Fruit fly (Drosophila melanogaster) whole organism, embryonic: Measurements from ENCODE around the gene CG15894.

Experiments
- Abd-B ChIP-seq: fragments of 200-800 bp; sonication (Bioruptor generic); optimal IDR thresholded peaks from 2 replicates; lab custom pipeline; 2018; ENCODE audit warnings: missing biosample characterization, mild to moderate bottlenecking, missing genetic modification characterization, moderate library complexity
- Atf-2 ChIP-seq: fragments of 200-800 bp; sonication (Bioruptor generic); optimal IDR thresholded peaks from 2 replicates; lab custom pipeline; 2016; ENCODE audit warnings: missing biosample characterization, missing genetic modification characterization
- BEAF-32 ChIP-seq: fragments of 200-800 bp; sonication (Bioruptor generic); optimal IDR thresholded peaks from 3 replicates; lab custom pipeline; 2017; ENCODE audit warnings: missing biosample characterization, missing genetic modification characterization, mild to moderate bottlenecking, moderate library complexity, missing genetic modification reagents
- Bgb ChIP-seq: fragments of 200-800 bp; sonication (Bioruptor generic); IDR thresholded peaks from 2 replicates; pipeline ENCODE4 v1.3.6; 2022; ENCODE audit warnings: missing biosample characterization, missing genetic modification characterization; ENCODE audit not compliant: partially characterized antibody
- CG10321 ChIP-seq: fragments of 200-800 bp; sonication (Bioruptor generic); IDR thresholded peaks from 2 replicates; pipeline ENCODE4 v1.3.6; 2022; ENCODE audit warnings: missing biosample characterization, missing genetic modification characterization
- CG10959 ChIP-seq: fragments of 200-800 bp; sonication (Bioruptor generic); IDR thresholded peaks from 2 replicates; pipeline ENCODE4 v1.3.6; 2022; ENCODE audit warnings: missing biosample characterization, missing genetic modification characterization
- CG12299 ChIP-seq: fragments of 200-800 bp; sonication (Bioruptor generic); optimal IDR thresholded peaks from 2 replicates; lab custom pipeline; 2018; ENCODE audit warnings: missing biosample characterization, mild to moderate bottlenecking, missing genetic modification characterization
- CG1233 ChIP-seq: fragments of 200-800 bp; sonication (Bioruptor generic); optimal IDR thresholded peaks from 4 replicates; lab custom pipeline; 2018; ENCODE audit warnings: missing biosample characterization, mild to moderate bottlenecking, missing genetic modification characterization
- CG1647 ChIP-seq: fragments of 200-800 bp; sonication (Bioruptor generic); optimal IDR thresholded peaks from 3 replicates; lab custom pipeline; 2016; ENCODE audit warnings: missing biosample characterization, missing genetic modification characterization
- CG2116 ChIP-seq: fragments of 200-800 bp; sonication (Bioruptor generic); optimal IDR thresholded peaks from 3 replicates; lab custom pipeline; 2018; ENCODE audit warnings: missing biosample characterization, mild to moderate bottlenecking, missing genetic modification characterization
- CG2120 ChIP-seq: fragments of 200-800 bp; sonication (Bioruptor generic); optimal IDR thresholded peaks from 3 replicates; lab custom pipeline; 2016; ENCODE audit warnings: missing biosample characterization, missing genetic modification characterization
- CG32772 ChIP-seq: fragments of 200-800 bp; sonication (Bioruptor generic); IDR thresholded peaks from 2 replicates; pipeline ENCODE4 v1.3.6; 2022; ENCODE audit warnings: missing biosample characterization, missing genetic modification characterization
- CG33557 ChIP-seq: fragments of 200-800 bp; sonication (Bioruptor generic); optimal IDR thresholded peaks from 2 replicates; lab custom pipeline; 2019; ENCODE audit warnings: missing biosample characterization, mild to moderate bottlenecking, missing genetic modification characterization, moderate library complexity
- CG5180 ChIP-seq: fragments of 200-800 bp; sonication (Bioruptor generic); optimal IDR thresholded peaks from 3 replicates; lab custom pipeline; 2017; ENCODE audit warnings: missing biosample characterization, missing genetic modification characterization, mild to moderate bottlenecking, moderate library complexity, missing genetic modification reagents
- CG7372 ChIP-seq: fragments of 200-800 bp; sonication (Bioruptor generic); IDR thresholded peaks from 2 replicates; pipeline ENCODE4 v1.3.6; 2022; ENCODE audit warnings: missing biosample characterization, missing genetic modification characterization
- CG8281 ChIP-seq: fragments of 200-800 bp; sonication (Bioruptor generic); optimal IDR thresholded peaks from 2 replicates; lab custom pipeline; 2018; ENCODE audit warnings: missing biosample characterization, mild to moderate bottlenecking, missing genetic modification characterization, moderate library complexity
- CG8290 ChIP-seq, 3 experiments: fragments of 200-800 bp; sonication (Bioruptor generic); optimal IDR thresholded peaks; 2 replicates each; lab custom pipeline; 2016 to 2019; ENCODE audit warnings: missing biosample characterization in 3 of 3, missing genetic modification characterization in 3 of 3, mild to moderate bottlenecking in 2 of 3, moderate library complexity in 1 of 3
- CG9727 ChIP-seq: fragments of 200-800 bp; sonication (Bioruptor generic); optimal IDR thresholded peaks from 3 replicates; lab custom pipeline; 2017; ENCODE audit warnings: missing biosample characterization, mild to moderate bottlenecking, missing genetic modification characterization
- Camta ChIP-seq: fragments of 200-800 bp; sonication (Bioruptor generic); optimal IDR thresholded peaks from 2 replicates; lab custom pipeline; 2016; ENCODE audit warnings: missing biosample characterization, missing genetic modification characterization
- Dip3 ChIP-seq: fragments of 200-800 bp; sonication (Bioruptor generic); optimal IDR thresholded peaks from 3 replicates; lab custom pipeline; 2016; ENCODE audit warnings: missing biosample characterization, missing genetic modification characterization
- Fer3 ChIP-seq: fragments of 200-800 bp; sonication (Bioruptor generic); optimal IDR thresholded peaks from 2 replicates; lab custom pipeline; 2018; ENCODE audit warnings: missing biosample characterization, mild to moderate bottlenecking, missing genetic modification characterization, moderate library complexity
- Hand ChIP-seq: fragments of 200-800 bp; sonication (Bioruptor generic); optimal IDR thresholded peaks from 2 replicates; lab custom pipeline; 2017; ENCODE audit warnings: mild to moderate bottlenecking, missing biosample characterization, missing genetic modification reagents, missing genetic modification characterization
- Hr51 ChIP-seq, 2 experiments: fragments of 200-800 bp; sonication (Bioruptor generic); optimal IDR thresholded peaks; 2 replicates in 1 of 2; 3 replicates in 1 of 2; lab custom pipeline; 2016 to 2018; ENCODE audit warnings: missing biosample characterization in 2 of 2, missing genetic modification characterization in 2 of 2, mild to moderate bottlenecking in 1 of 2, moderate library complexity in 1 of 2
- MTF-1 ChIP-seq: fragments of 200-800 bp; sonication (Bioruptor generic); optimal IDR thresholded peaks from 2 replicates; lab custom pipeline; 2018; ENCODE audit warnings: missing biosample characterization, mild to moderate bottlenecking, missing genetic modification characterization, borderline replicate concordance
- Mrtf ChIP-seq: fragments of 200-800 bp; sonication (Bioruptor generic); IDR thresholded peaks from 3 replicates; pipeline ENCODE4 v1.3.6; 2022; ENCODE audit warnings: missing biosample characterization, missing genetic modification characterization
- Poxn ChIP-seq: fragments of 200-800 bp; sonication (Bioruptor generic); IDR thresholded peaks from 2 replicates; pipeline ENCODE4 v1.3.6; 2022; ENCODE audit warnings: missing biosample characterization, missing genetic modification characterization
- Sin3A ChIP-seq: fragments of >200 bp; optimal IDR thresholded peaks from 2 replicates; lab custom pipeline; 2018
- Sox100B ChIP-seq: fragments of 200-800 bp; sonication (Bioruptor generic); optimal IDR thresholded peaks from 3 replicates; lab custom pipeline; 2018; ENCODE audit warnings: missing biosample characterization, mild to moderate bottlenecking, missing genetic modification characterization
- Spps ChIP-seq: fragments of 200-800 bp; sonication (Bioruptor generic); optimal IDR thresholded peaks from 2 replicates; lab custom pipeline; 2018; ENCODE audit warnings: missing biosample characterization, mild to moderate bottlenecking, missing genetic modification characterization
- Sry-δ ChIP-seq: fragments of 200-800 bp; sonication (Bioruptor generic); optimal IDR thresholded peaks from 2 replicates; lab custom pipeline; 2016; ENCODE audit warnings: missing biosample characterization, missing genetic modification characterization
- ac ChIP-seq: fragments of 200-800 bp; sonication (Bioruptor generic); optimal IDR thresholded peaks from 3 replicates; lab custom pipeline; 2017; ENCODE audit warnings: missing biosample characterization, mild to moderate bottlenecking, missing genetic modification characterization
- ap ChIP-seq: fragments of 200-800 bp; sonication (Bioruptor generic); IDR thresholded peaks from 2 replicates; pipeline ENCODE4 v1.3.6; 2022; ENCODE audit warnings: missing biosample characterization, missing genetic modification characterization
- ase ChIP-seq: fragments of 200-800 bp; sonication (Bioruptor generic); IDR thresholded peaks from 3 replicates; pipeline ENCODE4 v1.3.6; 2022; ENCODE audit warnings: missing biosample characterization, missing genetic modification characterization
- bsh ChIP-seq, 2 experiments: fragments of 200-800 bp; sonication (Bioruptor generic); optimal IDR thresholded peaks; 2 replicates each; lab custom pipeline; 2017 to 2018; ENCODE audit warnings: mild to moderate bottlenecking in 2 of 2, missing biosample characterization in 2 of 2, missing genetic modification characterization in 2 of 2, moderate library complexity in 1 of 2
- btn ChIP-seq: fragments of 200-800 bp; sonication (Bioruptor generic); optimal IDR thresholded peaks from 2 replicates; lab custom pipeline; 2016; ENCODE audit warnings: missing biosample characterization, missing genetic modification characterization
- corto ChIP-seq: fragments of 200-800 bp; sonication (Bioruptor generic); optimal IDR thresholded peaks from 2 replicates; lab custom pipeline; 2016; ENCODE audit warnings: missing biosample characterization, mild to moderate bottlenecking, missing genetic modification characterization, moderate library complexity
- crp ChIP-seq, 2 experiments: fragments of 200-800 bp; sonication (Bioruptor generic); optimal IDR thresholded peaks; 2 replicates in 1 of 2; 3 replicates in 1 of 2; lab custom pipeline; 2017; ENCODE audit warnings: missing biosample characterization in 2 of 2, missing genetic modification characterization in 2 of 2, mild to moderate bottlenecking in 1 of 2, moderate library complexity in 1 of 2
- cwo ChIP-seq: fragments of 200-800 bp; sonication (Bioruptor generic); optimal IDR thresholded peaks from 3 replicates; lab custom pipeline; 2017; ENCODE audit warnings: missing biosample characterization, missing genetic modification characterization, mild to moderate bottlenecking, moderate library complexity, missing genetic modification reagents
- dm ChIP-seq: fragments of 200-800 bp; sonication (Bioruptor generic); optimal IDR thresholded peaks from 3 replicates; lab custom pipeline; 2016; ENCODE audit warnings: missing biosample characterization, missing genetic modification characterization
- dpn ChIP-seq, 2 experiments: fragments of 200-800 bp; sonication (Bioruptor generic); optimal IDR thresholded peaks; 3 replicates each; lab custom pipeline; 2016; ENCODE audit warnings: missing biosample characterization in 2 of 2, missing genetic modification characterization in 2 of 2
- gro ChIP-seq: fragments of 200-800 bp; sonication (Bioruptor generic); optimal IDR thresholded peaks from 2 replicates; lab custom pipeline; 2016; ENCODE audit warnings: missing biosample characterization, missing genetic modification characterization
- gt ChIP-seq: fragments of 200-800 bp; sonication (Bioruptor generic); IDR thresholded peaks from 2 replicates; pipeline ENCODE4 v1.3.6; 2022; ENCODE audit warnings: missing biosample characterization, missing genetic modification characterization
- otp ChIP-seq: fragments of 200-800 bp; sonication (Bioruptor generic); IDR thresholded peaks from 3 replicates; pipeline ENCODE4, ENCODE4 v1.3.6; 2022; ENCODE audit warnings: missing biosample characterization, missing genetic modification characterization
- p53 ChIP-seq: fragments of 200-800 bp; sonication (Bioruptor generic); optimal IDR thresholded peaks from 2 replicates; lab custom pipeline; 2016; ENCODE audit warnings: missing biosample characterization, missing genetic modification characterization
- pan ChIP-seq, 4 experiments: fragments of >200 bp in 3 of 4; fragments of 200-800 bp in 1 of 4; sonication (Bioruptor generic) in 1 of 4; optimal IDR thresholded peaks in 3 of 4; IDR thresholded peaks in 1 of 4; 2 replicates each; pipeline versions ENCODE4 v1.3.6 to Lab custom; 2017 to 2022; ENCODE audit warnings: missing biosample characterization in 2 of 4, missing genetic modification characterization in 2 of 4, mixed read lengths in 1 of 4
- run ChIP-seq: fragments of 200-800 bp; sonication (Bioruptor generic); optimal IDR thresholded peaks from 3 replicates; lab custom pipeline; 2018; ENCODE audit warnings: missing biosample characterization, mild to moderate bottlenecking, missing genetic modification characterization
- so ChIP-seq: fragments of 200-800 bp; sonication (Bioruptor generic); IDR thresholded peaks from 3 replicates; pipeline ENCODE4 v1.3.6; 2022; ENCODE audit warnings: missing biosample characterization, missing genetic modification characterization
- sr ChIP-seq: fragments of 200-800 bp; sonication (Bioruptor generic); IDR thresholded peaks from 3 replicates; pipeline ENCODE4 v1.3.6; 2022; ENCODE audit warnings: missing biosample characterization, missing genetic modification characterization
- usp ChIP-seq: fragments of >200 bp; optimal IDR thresholded peaks from 2 replicates; lab custom pipeline; 2017; ENCODE audit warnings: missing biosample characterization, missing genetic modification characterization
- vnd ChIP-seq: fragments of 200-800 bp; sonication (Bioruptor generic); IDR thresholded peaks from 3 replicates; pipeline ENCODE4 v1.3.6; 2022; ENCODE audit warnings: missing biosample characterization, missing genetic modification characterization; ENCODE audit not compliant: partially characterized antibody
- vvl ChIP-seq: fragments of 200-800 bp; sonication (Bioruptor generic); IDR thresholded peaks from 2 replicates; pipeline ENCODE4 v1.3.6; 2022; ENCODE audit warnings: missing biosample characterization, missing genetic modification characterization

Gene CG15894

DNA sequence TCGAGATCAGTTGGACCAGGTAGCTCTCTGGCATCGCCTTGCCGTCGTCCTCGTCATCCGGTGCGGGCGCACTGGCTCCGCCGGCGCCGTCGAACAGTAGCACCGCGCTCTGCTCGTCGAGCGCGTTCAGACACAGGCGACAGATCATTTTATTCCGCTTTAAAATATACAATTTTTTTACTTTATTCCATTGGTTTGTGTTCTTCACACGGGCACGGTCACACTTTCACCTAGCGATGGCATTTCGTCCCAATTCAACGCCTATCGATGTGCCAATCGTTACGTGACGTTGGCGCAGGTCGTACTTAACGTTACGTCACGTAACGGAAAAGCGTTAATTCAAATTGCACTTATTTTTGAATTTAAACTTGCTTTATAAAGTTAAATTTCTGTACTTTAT is 8.0 kb upstream of the CG15894 start, which contains the start of gene CG12219 (continued):
- TF ChIP-seq Hand (GFP tag; lab: Kevin White, UChicago): no peak
- no peak for TF ChIP-seq ac (GFP tag; lab: Kevin White, UChicago)
- TF ChIP-seq Atf-2: no peak
- TF ChIP-seq CG33557 (GFP tag; lab: Kevin White, UChicago): no peak
- no peak for TF ChIP-seq CG10321
- no peak for TF ChIP-seq CG8281 (tag; lab: Kevin White, UChicago)
- TF ChIP-seq Fer3 (tag; lab: Kevin White, UChicago): no peak
- no peak for TF ChIP-seq Poxn (GFP tag; lab: Robert Waterston, UW)
- no peak for TF ChIP-seq Spps
- TF ChIP-seq CG2116 (GFP tag; lab: Kevin White, UChicago): peak; percentile 61
- TF ChIP-seq CG12299 (tag; lab: Kevin White, UChicago): no peak
- TF ChIP-seq otp (GFP tag; lab: Robert Waterston, UW): no peak
- TF ChIP-seq Dip3: no peak
- TF ChIP-seq BEAF-32 (GFP tag; lab: Kevin White, UChicago): peak; percentile 73
- no peak for TF ChIP-seq dpn (GFP tag; optimal IDR thresholded peaks at IDR 0.05; lab: Kevin White, UChicago)
- TF ChIP-seq Sin3A: peak; percentile 8
- no peak for TF ChIP-seq CG8290 (GFP tag; optimal IDR thresholded peaks at IDR 0.05; lab: Kevin White, UChicago)
- TF ChIP-seq CG8290 (tag; optimal IDR thresholded peaks at IDR 0.05; lab: Kevin White, UChicago): no peak
- TF ChIP-seq sr (GFP tag; lab: Robert Waterston, UW): no peak
- TF ChIP-seq so (GFP tag; lab: Robert Waterston, UW): no peak
- no peak for TF ChIP-seq CG1233 (GFP tag; lab: Kevin White, UChicago)
- no peak for TF ChIP-seq vnd (GFP tag; lab: Robert Waterston, UW)
- TF ChIP-seq ap (GFP tag; lab: Robert Waterston, UW): no peak
- TF ChIP-seq MTF-1 (GFP tag; lab: Kevin White, UChicago): no peak
- TF ChIP-seq btn (GFP tag; lab: Kevin White, UChicago): no peak
- TF ChIP-seq gt: no peak
- no peak for TF ChIP-seq CG1647 (GFP tag; lab: Kevin White, UChicago)
- no peak for TF ChIP-seq CG5180 (GFP tag; lab: Kevin White, UChicago)
- no peak for TF ChIP-seq p53 (GFP tag; lab: Kevin White, UChicago)
- TF ChIP-seq pan (optimal IDR thresholded peaks at IDR 0.05; lab: Kevin White, UChicago): no peak
- TF ChIP-seq pan (GFP tag; optimal IDR thresholded peaks at IDR 0.05 in 1 of 2, IDR thresholded peaks at IDR 0.05 in 1 of 2): no peak
- TF ChIP-seq CG2120 (GFP tag; lab: Kevin White, UChicago): no peak
- TF ChIP-seq Mrtf (GFP tag; lab: Robert Waterston, UW): no peak
- TF ChIP-seq CG10959 (GFP tag; lab: Robert Waterston, UW): no peak
- no peak for TF ChIP-seq corto (GFP tag; lab: Kevin White, UChicago)
- peak; percentile 86 for TF ChIP-seq Sry-δ (GFP tag; lab: Kevin White, UChicago)
- no peak for TF ChIP-seq CG7372 (GFP tag; lab: Robert Waterston, UW)
- peak; percentile 23; the same call in 1 of the 2 replicates for TF ChIP-seq vvl (GFP tag; lab: Robert Waterston, UW)
- TF ChIP-seq gro (GFP tag; lab: Kevin White, UChicago): no peak
- TF ChIP-seq crp (GFP tag; optimal IDR thresholded peaks at IDR 0.05; lab: Kevin White, UChicago): no peak
- no peak for TF ChIP-seq Abd-B
- TF ChIP-seq Bgb (GFP tag; lab: Robert Waterston, UW): peak; percentile 60
- TF ChIP-seq run (tag; lab: Kevin White, UChicago): no peak
- no peak for TF ChIP-seq usp
- no peak for TF ChIP-seq CG32772 (GFP tag; lab: Robert Waterston, UW)
- TF ChIP-seq bsh (GFP tag; optimal IDR thresholded peaks at IDR 0.05; lab: Kevin White, UChicago): no peak
- no peak for TF ChIP-seq dm (GFP tag; lab: Kevin White, UChicago)
- no peak for TF ChIP-seq CG9727
- TF ChIP-seq Hr51 (GFP tag; optimal IDR thresholded peaks at IDR 0.05; lab: Kevin White, UChicago): no peak
- TF ChIP-seq cwo (GFP tag; lab: Kevin White, UChicago): no peak
- no peak for TF ChIP-seq Camta
- no peak for TF ChIP-seq ase
- TF ChIP-seq Sox100B: no peak
